Fruit fly (Drosophila melanogaster): ENCODE measurements around the gene Nplp2.

The Nplp2 gene

DNA sequence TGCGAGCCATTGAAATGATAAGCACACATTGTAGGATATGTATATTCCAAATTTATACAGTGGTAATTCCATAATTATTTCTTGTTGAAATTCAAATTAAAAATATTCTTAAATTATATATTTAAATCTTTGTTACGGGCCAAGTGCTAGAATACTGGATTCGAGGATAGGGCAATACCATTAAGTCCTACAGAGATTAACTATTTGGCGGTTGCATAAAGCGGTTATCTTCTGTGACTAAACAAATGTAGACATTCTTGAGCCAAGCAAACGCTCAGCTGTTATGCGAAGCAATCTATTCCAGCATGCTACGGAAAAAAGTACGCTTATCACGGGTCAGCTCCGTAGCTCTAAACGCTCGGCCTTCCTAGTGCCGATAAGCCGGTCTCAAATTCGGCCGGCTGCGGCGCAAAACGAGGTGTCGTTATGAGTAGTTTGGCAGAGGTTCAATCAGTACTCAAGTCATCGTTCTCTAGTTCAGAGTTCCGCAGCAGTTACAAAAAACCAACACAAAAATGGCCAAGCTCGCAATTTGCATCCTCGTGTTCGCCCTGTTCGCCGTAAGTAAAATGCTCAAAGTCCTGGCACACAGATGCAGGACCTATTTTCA lies at the start of gene Nplp2 (continued):
- TF ChIP-seq CG8944 (GFP tag; optimal IDR thresholded peaks at IDR 0.05) (no peak), CG13775 (GFP tag; optimal IDR thresholded peaks at IDR 0.05) (peak; percentile 33), al (GFP tag; IDR thresholded peaks at IDR 0.05) (peak; percentile 35; the same call in 1 of the 2 replicates), Adf1 (GFP tag; IDR thresholded peaks at IDR 0.05) (0 out of 2 replicates have a peak, but pooled peaks have one; percentile 30), CG9727 (GFP tag; optimal IDR thresholded peaks at IDR 0.05) (peak; percentile 51), CG9817 (tag; optimal IDR thresholded peaks at IDR 0.05) (peak; percentile 84), CG11696 (GFP tag; IDR thresholded peaks at IDR 0.05) (0 out of 2 replicates have a peak, but pooled peaks have one; percentile 27), gce (GFP tag; IDR thresholded peaks at IDR 0.05) (peak; percentile 40; the same call in 1 of the 3 replicates), CG12299 (tag; optimal IDR thresholded peaks at IDR 0.05) (peak; percentile 47), Usf (GFP tag; optimal IDR thresholded peaks at IDR 0.05) (peak; percentile 36), Antp (GFP tag; optimal IDR thresholded peaks at IDR 0.05) (no peak), CG5180 (GFP tag; optimal IDR thresholded peaks at IDR 0.05) (no peak), C15 (GFP tag; IDR thresholded peaks at IDR 0.05) (0 out of 3 replicates have a peak, but pooled peaks have one; percentile 40), Meics (GFP tag; optimal IDR thresholded peaks at IDR 0.05) (peak; percentile 62), Mad (GFP tag; optimal IDR thresholded peaks at IDR 0.05) (peak; percentile 28), en (GFP tag; optimal IDR thresholded peaks at IDR 0.05) (no peak), CG12659 (GFP tag; optimal IDR thresholded peaks at IDR 0.05) (peak; percentile 41), nau (GFP tag; optimal IDR thresholded peaks at IDR 0.05) (peak; percentile 8), Hsf (GFP tag; optimal IDR thresholded peaks at IDR 0.05) (peak; percentile 44), Atf6 (GFP tag; IDR thresholded peaks at IDR 0.05) (peak; percentile 35; the same call in 1 of the 2 replicates), bcd (GFP tag; optimal IDR thresholded peaks at IDR 0.05) (peak; percentile 43), cwo (GFP tag; optimal IDR thresholded peaks at IDR 0.05) (peak; percentile 27), CG2202 (tag; optimal IDR thresholded peaks at IDR 0.05) (peak; percentile 7), CG34422 (GFP tag; IDR thresholded peaks at IDR 0.05) (peak; percentile 70), dmrt99B (tag; optimal IDR thresholded peaks at IDR 0.05) (peak; percentile 53), slbo (GFP tag; IDR thresholded peaks at IDR 0.05) (peak; percentile 71), Lpt (GFP tag; optimal IDR thresholded peaks at IDR 0.05) (no peak), CG6854 (GFP tag; optimal IDR thresholded peaks at IDR 0.05) (no peak), Eip74EF (GFP tag; optimal IDR thresholded peaks at IDR 0.05) (peak in 1 of 2 experiments; percentile 31), Sox102F (GFP tag; optimal IDR thresholded peaks at IDR 0.05) (peak; percentile 57), hb (GFP tag; IDR thresholded peaks at IDR 0.05; ENCODE audit: partially characterized antibody) (no peak), CG13287 (GFP tag; IDR thresholded peaks at IDR 0.05; ENCODE audit: partially characterized antibody) (no peak), CG14667 (GFP tag; IDR thresholded peaks at IDR 0.05) (peak; percentile 31), oc (tag; optimal IDR thresholded peaks at IDR 0.05) (no peak), prd (optimal IDR thresholded peaks at IDR 0.05) (no peak), prd (GFP tag; IDR thresholded peaks at IDR 0.05) (peak; percentile 73), NfI (GFP tag; optimal IDR thresholded peaks at IDR 0.05) (peak; percentile 44), Mrtf (GFP tag; IDR thresholded peaks at IDR 0.05) (peak; percentile 58; the same call in 1 of the 3 replicates), CG13123 (GFP tag; optimal IDR thresholded peaks at IDR 0.05) (no peak), CG7372 (GFP tag; IDR thresholded peaks at IDR 0.05) (peak; percentile 69), HHEX (GFP tag; optimal IDR thresholded peaks at IDR 0.05) (peak; percentile 39), CG2678 (tag; optimal IDR thresholded peaks at IDR 0.05) (peak; percentile 72), org-1 (GFP tag; optimal IDR thresholded peaks at IDR 0.05) (peak; percentile 17), gem (tag; optimal IDR thresholded peaks at IDR 0.05) (peak; percentile 82), CG3065 (GFP tag; optimal IDR thresholded peaks at IDR 0.05) (no peak), CG11456 (GFP tag; IDR thresholded peaks at IDR 0.05) (peak; percentile 71), fd96Cb (tag; optimal IDR thresholded peaks at IDR 0.05) (peak; percentile 9), dati (GFP tag; IDR thresholded peaks at IDR 0.05) (peak; percentile 25; the same call in 1 of the 2 replicates), CG8359 (GFP tag; optimal IDR thresholded peaks at IDR 0.05; ENCODE audit: borderline replicate concordance) (no peak)
